Worm (Caenorhabditis elegans) whole organism, L3 larva: ENCODE results near the gene ins-37.

Experiments
- ZK546.5 ChIP-seq: sonication (generic microtip); optimal IDR thresholded peaks from 2 replicates; lab custom pipeline; 2017; ENCODE audit warnings: missing biosample characterization, missing genetic modification characterization
- ama-1 ChIP-seq: fragments of 150-350 bp; optimal IDR thresholded peaks from 2 replicates; lab custom pipeline; 2018
- ceh-82 ChIP-seq: fragments of 150-350 bp; optimal IDR thresholded peaks from 2 replicates; lab custom pipeline; 2014; ENCODE audit warnings: missing biosample characterization, missing genetic modification characterization
- fkh-10 ChIP-seq: sonication (generic microtip); optimal IDR thresholded peaks from 2 replicates; lab custom pipeline; 2017; ENCODE audit warnings: missing biosample characterization, missing genetic modification reagents, missing genetic modification characterization
- lin-39 ChIP-seq: fragments of 150-350 bp; optimal IDR thresholded peaks from 2 replicates; lab custom pipeline; 2018; ENCODE audit warnings: missing biosample characterization, missing genetic modification reagents, missing genetic modification characterization
- mdl-1 ChIP-seq: fragments of 150-350 bp; optimal IDR thresholded peaks from 2 replicates; lab custom pipeline; 2014; ENCODE audit warnings: missing biosample characterization, missing genetic modification characterization
- nhr-12 ChIP-seq: fragments of 150-350 bp; optimal IDR thresholded peaks from 2 replicates; lab custom pipeline; 2014; ENCODE audit warnings: missing biosample characterization, missing genetic modification characterization
- nhr-25 ChIP-seq: sonication (generic microtip); optimal IDR thresholded peaks from 2 replicates; lab custom pipeline; 2017; ENCODE audit warnings: missing biosample characterization, missing genetic modification characterization
- pha-4 ChIP-seq: fragments of 150-350 bp; optimal IDR thresholded peaks from 2 replicates; lab custom pipeline; 2014; ENCODE audit warnings: missing biosample characterization, missing genetic modification reagents, missing genetic modification characterization
- pqm-1 ChIP-seq: fragments of 150-350 bp; optimal IDR thresholded peaks from 2 replicates; lab custom pipeline; 2017; ENCODE audit warnings: missing biosample characterization, missing genetic modification characterization, inconsistent platforms
- skn-1 ChIP-seq: fragments of 150-350 bp; optimal IDR thresholded peaks from 2 replicates; lab custom pipeline; 2014; ENCODE audit warnings: missing biosample characterization, missing genetic modification characterization
- snpc-4 ChIP-seq: fragments of 150-350 bp; optimal IDR thresholded peaks from 2 replicates; lab custom pipeline; 2014; ENCODE audit warnings: missing biosample characterization, missing genetic modification characterization
- unc-62 ChIP-seq: fragments of 150-350 bp; sonication (generic microtip); optimal IDR thresholded peaks from 4 replicates; lab custom pipeline; 2014; ENCODE audit warnings: missing biosample characterization, missing genetic modification reagents, missing genetic modification characterization
- ztf-11 ChIP-seq: fragments of 150-350 bp; optimal IDR thresholded peaks from 2 replicates; lab custom pipeline; 2014; ENCODE audit warnings: missing biosample characterization, missing genetic modification characterization

ce11 chrII:13852004-13852403 lies 16.1 kb upstream of the ins-37 start, which contains the start of gene F08G2.8:
- TF ChIP-seq pha-4 (tag; lab: Kevin White, UChicago) (no peak), ceh-82 (tag; lab: Kevin White, UChicago) (no peak), fkh-10 (GFP tag; lab: Kevin White, UChicago) (no peak), skn-1 (tag; lab: Kevin White, UChicago) (no peak), nhr-12 (tag; lab: Kevin White, UChicago) (no peak), ZK546.5 (tag; lab: Kevin White, UChicago) (no peak), pqm-1 (tag; lab: Kevin White, UChicago) (no peak), nhr-25 (no peak), lin-39 (tag; lab: Kevin White, UChicago) (no peak), ztf-11 (no peak), mdl-1 (tag; lab: Kevin White, UChicago) (no peak), unc-62 (no peak), snpc-4 (tag; lab: Kevin White, UChicago) (no peak), ama-1 (no peak)
